Worm (Caenorhabditis elegans): Measurements from ENCODE around the gene K07E3.9.

K07E3.9 gene

ce11 chrX:8089266-8089909 lies 18.6 kb upstream of the K07E3.9 start (continued):
- TF ChIP-seq blmp-1 (tag; optimal IDR thresholded peaks at IDR 0.05; ENCODE audit: insufficient read depth) = peak; percentile 37

ce11 chrX:8089916-8090315 lies 18.1 kb upstream of the K07E3.9 start:
- TF ChIP-seq blmp-1 (tag; optimal IDR thresholded peaks at IDR 0.05; ENCODE audit: insufficient read depth) (peak; percentile 8), unc-55 (GFP tag; optimal IDR thresholded peaks at IDR 0.05) (no peak), C34F6.9 (tag; optimal IDR thresholded peaks at IDR 0.05) (peak; percentile 17), ztf-11 (tag; optimal IDR thresholded peaks at IDR 0.05) (no peak), sma-9 (GFP tag; optimal IDR thresholded peaks at IDR 0.05) (peak; percentile 90), sma-9 (tag; optimal IDR thresholded peaks at IDR 0.05) (no peak), mdl-1 (tag; optimal IDR thresholded peaks at IDR 0.05) (peak in 1 of 2 experiments; percentile 40), nhr-6 (tag; optimal IDR thresholded peaks at IDR 0.05) (peak; percentile 16), nhr-129 (tag; optimal IDR thresholded peaks at IDR 0.05) (peak; percentile 58), mbf-1 (tag; optimal IDR thresholded peaks at IDR 0.05) (no peak), crh-2 (tag; optimal IDR thresholded peaks at IDR 0.05) (peak; percentile 28), nhr-21 (tag; optimal IDR thresholded peaks at IDR 0.05) (peak; percentile 68)

- TF ChIP-seq unc-62 (GFP tag; optimal IDR thresholded peaks at IDR 0.05) = no peak
- peak; percentile 40 for TF ChIP-seq fos-1 (tag; optimal IDR thresholded peaks at IDR 0.05)
- no peak for TF ChIP-seq elt-3 (tag; optimal IDR thresholded peaks at IDR 0.05)
Measured at ce11 chrX:8098813-8099360, 9.1 kb upstream of the K07E3.9 start, which contains the start of gene catp-5. Gene catp-5, minus strand, starts transcription at chrX:8098863.

ce11 chrX:8103899-8104298 lies 4.1 kb upstream of the K07E3.9 start, which contains the start of gene K07E3.2:
Gene K07E3.2, plus strand, starts transcription at chrX:8104298.
- TF ChIP-seq nhr-25 (tag; optimal IDR thresholded peaks at IDR 0.05) (peak; percentile 5), unc-55 (GFP tag; optimal IDR thresholded peaks at IDR 0.05) (no peak), mdl-1 (tag; optimal IDR thresholded peaks at IDR 0.05) (no peak), lin-11 (tag; optimal IDR thresholded peaks at IDR 0.05) (peak; percentile 2), crh-2 (tag; optimal IDR thresholded peaks at IDR 0.05) (peak; percentile 34), nhr-21 (tag; optimal IDR thresholded peaks at IDR 0.05) (peak; percentile 23), C34F6.9 (tag; optimal IDR thresholded peaks at IDR 0.05) (no peak), R02D3.7 (tag; optimal IDR thresholded peaks at IDR 0.05) (no peak), egl-27 (tag; optimal IDR thresholded peaks at IDR 0.05) (no peak)

- no peak for TF ChIP-seq nhr-10 (tag; optimal IDR thresholded peaks at IDR 0.05)
- TF ChIP-seq elt-1 (tag; optimal IDR thresholded peaks at IDR 0.05) = no peak
- no peak for TF ChIP-seq aly-2 (tag; optimal IDR thresholded peaks at IDR 0.05)
- TF ChIP-seq ztf-4 (tag; optimal IDR thresholded peaks at IDR 0.05) = no peak
- TF ChIP-seq mab-5 (tag; optimal IDR thresholded peaks at IDR 0.05) = no peak
- TF ChIP-seq nhr-23 (tag; optimal IDR thresholded peaks at IDR 0.05) = no peak
- TF ChIP-seq crh-2 (tag; optimal IDR thresholded peaks at IDR 0.05) = peak; percentile 35
- peak; percentile 7 for TF ChIP-seq sma-9 (GFP tag; optimal IDR thresholded peaks at IDR 0.05)
- TF ChIP-seq sma-9 (tag; optimal IDR thresholded peaks at IDR 0.05) = no peak
- peak; percentile 33 for TF ChIP-seq gmeb-1 (tag; optimal IDR thresholded peaks at IDR 0.05)
- peak; percentile 69 for TF ChIP-seq unc-55 (GFP tag; optimal IDR thresholded peaks at IDR 0.05)
- TF ChIP-seq fos-1 (tag; optimal IDR thresholded peaks at IDR 0.05) = no peak
- peak; percentile 51 for TF ChIP-seq nhr-129 (tag; optimal IDR thresholded peaks at IDR 0.05)
- TF ChIP-seq nhr-12 (tag; optimal IDR thresholded peaks at IDR 0.05) = no peak
- peak; percentile 74 for TF ChIP-seq C34F6.9 (tag; optimal IDR thresholded peaks at IDR 0.05)
- TF ChIP-seq nhr-25 (tag; optimal IDR thresholded peaks at IDR 0.05) = no peak
- no peak for TF ChIP-seq egl-27 (tag; optimal IDR thresholded peaks at IDR 0.05)
Measured at ce11 chrX:8109531-8109930, 1.5 kb downstream of the K07E3.9 start.

- TF ChIP-seq ztf-4 (tag; optimal IDR thresholded peaks at IDR 0.05) = no peak
- TF ChIP-seq mdl-1 (tag; optimal IDR thresholded peaks at IDR 0.05) = no peak
- TF ChIP-seq mbf-1 (tag; optimal IDR thresholded peaks at IDR 0.05) = no peak
- no peak for TF ChIP-seq ztf-1 (GFP tag; conservative IDR thresholded peaks at IDR 0.05)
- no peak for TF ChIP-seq ama-1 (optimal IDR thresholded peaks at IDR 0.05)
- TF ChIP-seq snpc-4 (tag; optimal IDR thresholded peaks at IDR 0.05) = no peak
- no peak for TF ChIP-seq elt-1 (tag; optimal IDR thresholded peaks at IDR 0.05)
- TF ChIP-seq blmp-1 (tag; optimal IDR thresholded peaks at IDR 0.05; ENCODE audit: insufficient read depth) = no peak
- TF ChIP-seq nhr-12 (tag; optimal IDR thresholded peaks at IDR 0.05) = no peak
- no peak for TF ChIP-seq mab-5 (tag; optimal IDR thresholded peaks at IDR 0.05)
- TF ChIP-seq peb-1 (tag; optimal IDR thresholded peaks at IDR 0.05) = no peak
Measured at ce11 chrX:8110193-8110592, 2.2 kb downstream of the K07E3.9 start, which contains the start of gene K07E3.1. Gene K07E3.1, plus strand, starts transcription at chrX:8110439.

All from whole organism, L2 larva.